Worm (Caenorhabditis elegans): ENCODE measurements around the gene apc-2.

apc-2 gene

ce11 chrIII:8043784-8044183, 36.6 kb upstream of the apc-2 start (continued):
- TF ChIP-seq hrde-1 (tag; optimal IDR thresholded peaks at IDR 0.05; ENCODE audit: borderline replicate concordance) (peak; percentile 93), ztf-22 (GFP tag; optimal IDR thresholded peaks at IDR 0.05) (peak; percentile 93), T26A5.8 (tag; optimal IDR thresholded peaks at IDR 0.05) (no peak), rcor-1 (GFP tag; IDR thresholded peaks at IDR 0.05) (peak; percentile 97), ceh-58 (GFP tag; IDR thresholded peaks at IDR 0.05) (no peak), ceh-100 (GFP tag; IDR thresholded peaks at IDR 0.05) (peak; percentile 100)

ce11 chrIII:8044187-8044586, 36.2 kb upstream of the apc-2 start, which contains the start of gene K12H4.5:
K12H4.5 (plus strand) TSS chrIII:8044487.
- TF ChIP-seq dpl-1 (GFP tag; optimal IDR thresholded peaks at IDR 0.05) = no peak
- TF ChIP-seq lsl-1 (GFP tag; optimal IDR thresholded peaks at IDR 0.05) = no peak
- no peak for TF ChIP-seq mcd-1 (GFP tag; IDR thresholded peaks at IDR 0.05)
- TF ChIP-seq lir-1 (GFP tag; conservative IDR thresholded peaks at IDR 0.05) = no peak
- TF ChIP-seq ceh-40 (GFP tag; IDR thresholded peaks at IDR 0.05) = no peak

- TF ChIP-seq dpff-1 (tag; optimal IDR thresholded peaks at IDR 0.05) (no peak), B0336.3 (GFP tag; IDR thresholded peaks at IDR 0.05) (0 out of 2 replicates have a peak, but pooled peaks have one; percentile 22)
Observed at ce11 chrIII:8044717-8045116, 35.7 kb upstream of the apc-2 start, which contains the start of gene spcs-3. spcs-3 (plus strand) TSS chrIII:8045017.

ce11 chrIII:8045734-8046133, 34.7 kb upstream of the apc-2 start, which contains the start of gene K12H4.3:
K12H4.3 (plus strand) TSS chrIII:8046034.
- TF ChIP-seq tbx-9 (tag; optimal IDR thresholded peaks at IDR 0.05; ENCODE audit: borderline replicate concordance) = no peak
- no peak; the same call in 1 of the 2 replicates for TF ChIP-seq lin-26 (GFP tag; IDR thresholded peaks at IDR 0.05)
- no peak for TF ChIP-seq attf-5 (GFP tag; optimal IDR thresholded peaks at IDR 0.05)
- TF ChIP-seq mcd-1 (GFP tag; IDR thresholded peaks at IDR 0.05) = no peak
- TF ChIP-seq lir-1 (GFP tag; conservative IDR thresholded peaks at IDR 0.05) = no peak
- TF ChIP-seq ceh-100 (GFP tag; IDR thresholded peaks at IDR 0.05) = no peak
- no peak for TF ChIP-seq F57A8.1 (GFP tag; optimal IDR thresholded peaks at IDR 0.05)
- no peak for TF ChIP-seq zfh-2 (GFP tag; conservative IDR thresholded peaks at IDR 0.05)
- TF ChIP-seq T07F8.4 (tag; optimal IDR thresholded peaks at IDR 0.05) = no peak
- no peak for TF ChIP-seq sea-2 (GFP tag; IDR thresholded peaks at IDR 0.05)
- TF ChIP-seq hlh-12 (tag; optimal IDR thresholded peaks at IDR 0.05) = no peak
- TF ChIP-seq lsy-27 (tag; optimal IDR thresholded peaks at IDR 0.05; ENCODE audit: borderline replicate concordance, insufficient read depth) = no peak
- TF ChIP-seq tlf-1 (GFP tag; optimal IDR thresholded peaks at IDR 0.05) = no peak
- TF ChIP-seq pha-4 (tag; optimal IDR thresholded peaks at IDR 0.05) = no peak
- TF ChIP-seq egrh-3 (GFP tag; IDR thresholded peaks at IDR 0.05) = no peak
- TF ChIP-seq hlh-26 (GFP tag; conservative IDR thresholded peaks at IDR 0.05) = no peak
- no peak for TF ChIP-seq B0261.1 (tag; optimal IDR thresholded peaks at IDR 0.05)

DNA sequence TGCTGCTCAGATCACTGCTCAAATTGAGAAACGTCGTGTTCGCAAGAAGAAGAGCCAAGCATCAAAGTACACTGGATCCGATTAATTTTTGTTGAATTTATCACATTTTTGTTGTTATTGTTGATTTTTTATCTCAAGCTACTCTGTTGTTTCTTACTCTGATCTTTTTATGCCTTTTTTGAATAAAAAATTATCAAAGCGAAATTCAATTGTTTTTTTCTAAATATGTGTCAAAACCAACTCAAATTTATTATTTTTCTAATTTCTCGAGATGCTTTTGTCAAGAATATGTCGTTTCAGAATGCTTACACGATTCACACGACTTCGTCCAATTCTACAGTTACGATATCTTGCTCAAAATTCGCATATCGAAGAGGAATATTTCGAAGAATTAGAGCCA, 33.0 kb upstream of the apc-2 start, which contains the start of gene K12H4.2:
TSS of gene K12H4.2 (plus strand) at position 301 of the 400 bp plus-strand sequence.
- TF ChIP-seq hlh-12 (tag; optimal IDR thresholded peaks at IDR 0.05) (no peak), ztf-3 (GFP tag; optimal IDR thresholded peaks at IDR 0.05) (no peak), let-607 (tag; optimal IDR thresholded peaks at IDR 0.05) (no peak)

ce11 chrIII:8050944-8051343, 29.5 kb upstream of the apc-2 start, which contains the start of gene K12H4.7:
K12H4.7 (minus strand) TSS chrIII:8051081.
- TF ChIP-seq let-607 (tag; optimal IDR thresholded peaks at IDR 0.05) = peak; percentile 6 to 61
- TF ChIP-seq ets-4 (GFP tag; optimal IDR thresholded peaks at IDR 0.05) = peak; percentile 31
- TF ChIP-seq hlh-26 (GFP tag; conservative IDR thresholded peaks at IDR 0.05) = no peak
- peak; percentile 64 for TF ChIP-seq nhr-80 (tag; optimal IDR thresholded peaks at IDR 0.05)
